Worm (Caenorhabditis elegans): ENCODE data around the gene cul-4.

DNA sequence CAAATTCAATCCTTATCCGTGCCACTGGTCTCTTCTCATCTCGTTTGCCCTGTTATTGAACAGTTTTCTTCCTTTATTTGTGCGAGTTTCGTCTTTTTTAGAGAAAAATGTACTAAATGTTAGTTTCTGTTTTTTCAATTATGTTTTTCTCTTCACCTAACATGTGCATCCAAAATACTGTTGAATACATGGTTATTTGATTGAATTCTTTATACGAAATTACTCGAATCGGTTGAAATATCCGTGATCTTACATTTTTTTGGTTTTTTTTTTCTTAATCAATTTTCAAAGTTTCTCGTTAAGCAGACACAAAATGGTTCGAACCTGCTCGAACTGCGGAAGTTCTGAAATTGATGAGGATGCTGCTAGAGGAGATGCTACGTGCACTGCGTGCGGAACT, 3.7 kb downstream of the cul-4 start, which contains the start of gene brf-1:
- TF ChIP-seq unc-39 (tag; optimal IDR thresholded peaks at IDR 0.05): no peak
- TF ChIP-seq elt-1 (tag; optimal IDR thresholded peaks at IDR 0.05): no peak
- TF ChIP-seq mdl-1 (tag; optimal IDR thresholded peaks at IDR 0.05): no peak
- no peak for TF ChIP-seq nhr-23 (tag; optimal IDR thresholded peaks at IDR 0.05)
- no peak for TF ChIP-seq ceh-82 (tag; optimal IDR thresholded peaks at IDR 0.05)
- no peak for TF ChIP-seq F13H6.1 (tag; optimal IDR thresholded peaks at IDR 0.05)
- no peak for TF ChIP-seq egl-27 (tag; optimal IDR thresholded peaks at IDR 0.05)
- no peak for TF ChIP-seq nhr-10 (tag; optimal IDR thresholded peaks at IDR 0.05)
- no peak for TF ChIP-seq lin-13 (GFP tag; optimal IDR thresholded peaks at IDR 0.05)
- no peak for TF ChIP-seq R02D3.7 (tag; optimal IDR thresholded peaks at IDR 0.05)
- TF ChIP-seq gmeb-1 (tag; optimal IDR thresholded peaks at IDR 0.05): no peak
- no peak for TF ChIP-seq aly-2 (tag; optimal IDR thresholded peaks at IDR 0.05)
